Fruit fly (Drosophila melanogaster) whole organism, wandering third instar larva: ENCODE results near the gene CG14253.

ENCODE experiments used
- Abd-B ChIP-seq: fragments of >200 bp; optimal IDR thresholded peaks from 2 replicates; lab custom pipeline; 2017; ENCODE audit warnings: missing biosample characterization, missing genetic modification characterization
- CG9705 ChIP-seq: fragments of 200-800 bp; sonication (Bioruptor generic); optimal IDR thresholded peaks from 2 replicates; lab custom pipeline; 2018; ENCODE audit warnings: missing biosample characterization, mild to moderate bottlenecking, missing genetic modification characterization
- CrebA ChIP-seq: fragments of 200-800 bp; sonication (Bioruptor generic); optimal IDR thresholded peaks from 2 replicates; lab custom pipeline; 2016; ENCODE audit warnings: missing biosample characterization, mild to moderate bottlenecking, missing genetic modification characterization, borderline replicate concordance
- Dfd ChIP-seq: fragments of >200 bp; optimal IDR thresholded peaks from 2 replicates; lab custom pipeline; 2017; ENCODE audit warnings: missing biosample characterization, missing genetic modification characterization
- GATAd ChIP-seq: sonication (Bioruptor generic); optimal IDR thresholded peaks from 2 replicates; lab custom pipeline; 2016; ENCODE audit warnings: missing biosample characterization, missing genetic modification characterization
- HLH106 ChIP-seq: fragments of 200-800 bp; optimal IDR thresholded peaks from 3 replicates; lab custom pipeline; 2019; ENCODE audit warnings: missing biosample characterization, mild to moderate bottlenecking, missing genetic modification characterization, moderate library complexity
- Hnf4 ChIP-seq: fragments of 200-800 bp; sonication (Bioruptor generic); optimal IDR thresholded peaks from 2 replicates; lab custom pipeline; 2016; ENCODE audit warnings: missing biosample characterization, mild to moderate bottlenecking, missing genetic modification characterization
- Hr83 ChIP-seq: fragments of 200-300 bp; sonication (Bioruptor generic); optimal IDR thresholded peaks from 2 replicates; lab custom pipeline; 2016; ENCODE audit warnings: missing biosample characterization, mild to moderate bottlenecking, missing genetic modification characterization, moderate library complexity; ENCODE audit not compliant: poor library complexity, severe bottlenecking
- Jra ChIP-seq: sonication (Bioruptor generic); optimal IDR thresholded peaks from 2 replicates; lab custom pipeline; 2016; ENCODE audit warnings: missing biosample characterization, missing genetic modification characterization
- Mio ChIP-seq: sonication (Bioruptor generic); optimal IDR thresholded peaks from 2 replicates; lab custom pipeline; 2016; ENCODE audit warnings: missing biosample characterization, missing genetic modification characterization
- Myc ChIP-seq: fragments of >200 bp; optimal IDR thresholded peaks from 2 replicates; lab custom pipeline; 2017
- N ChIP-seq: fragments of >200 bp; optimal IDR thresholded peaks from 2 replicates; lab custom pipeline; 2018; ENCODE audit warnings: missing biosample characterization, missing external identifiers, missing genetic modification characterization
- OdsH ChIP-seq: fragments of 200-800 bp; sonication (Bioruptor generic); optimal IDR thresholded peaks from 2 replicates; lab custom pipeline; 2016; ENCODE audit warnings: missing biosample characterization, mild to moderate bottlenecking, missing genetic modification characterization
- Rel ChIP-seq, 2 experiments: fragments of 200-800 bp; sonication (Bioruptor generic) in 1 of 2; optimal IDR thresholded peaks; 2 replicates in 1 of 2; 3 replicates in 1 of 2; lab custom pipeline; 2016 to 2019; ENCODE audit warnings: mild to moderate bottlenecking in 2 of 2, missing biosample characterization in 2 of 2, missing genetic modification characterization in 2 of 2, moderate library complexity in 1 of 2
- Sp1 ChIP-seq: fragments of 200-800 bp; sonication (Bioruptor generic); optimal IDR thresholded peaks from 3 replicates; lab custom pipeline; 2019; ENCODE audit warnings: missing biosample characterization, mild to moderate bottlenecking, missing genetic modification characterization, moderate library complexity
- Vsx2 ChIP-seq: fragments of 200-300, 225-300 bp; sonication (Bioruptor generic); optimal IDR thresholded peaks from 2 replicates; lab custom pipeline; 2018; ENCODE audit warnings: missing biosample characterization, missing genetic modification characterization; ENCODE audit not compliant: partially characterized antibody
- br ChIP-seq: fragments of 200-800 bp; sonication (Bioruptor generic); optimal IDR thresholded peaks from 2 replicates; lab custom pipeline; 2016; ENCODE audit warnings: missing biosample characterization, missing genetic modification characterization
- brk ChIP-seq: fragments of 200-800 bp; sonication (Bioruptor generic); optimal IDR thresholded peaks from 2 replicates; lab custom pipeline; 2016; ENCODE audit warnings: missing biosample characterization, mild to moderate bottlenecking, missing genetic modification characterization
- dl ChIP-seq, 2 experiments: fragments of 175-275, 200-275 bp in 1 of 2; fragments of 200-275 bp in 1 of 2; sonication (Bioruptor generic); optimal IDR thresholded peaks; lab custom pipeline; 2018; ENCODE audit warnings: mild to moderate bottlenecking in 2 of 2, missing biosample characterization in 2 of 2, missing genetic modification characterization in 2 of 2, moderate library complexity in 2 of 2; ENCODE audit not compliant: partially characterized antibody in 2 of 2, insufficient read depth in 1 of 2
- dsf ChIP-seq: sonication (Bioruptor generic); optimal IDR thresholded peaks from 2 replicates; lab custom pipeline; 2016; ENCODE audit warnings: missing biosample characterization, missing genetic modification characterization, borderline replicate concordance
- ey ChIP-seq: fragments of 200-800 bp; sonication (Bioruptor generic); optimal IDR thresholded peaks from 2 replicates; lab custom pipeline; 2016; ENCODE audit warnings: missing biosample characterization, missing genetic modification characterization
- foxo ChIP-seq, 2 experiments: fragments of 200-800 bp; sonication (Bioruptor generic); optimal IDR thresholded peaks; 2 replicates in 1 of 2; 3 replicates in 1 of 2; lab custom pipeline; 2016 to 2017; ENCODE audit warnings: missing biosample characterization in 2 of 2, missing genetic modification characterization in 2 of 2
- fru ChIP-seq: fragments of 200-800 bp; sonication (Bioruptor generic); optimal IDR thresholded peaks from 3 replicates; lab custom pipeline; 2016; ENCODE audit warnings: missing biosample characterization, mild to moderate bottlenecking, missing genetic modification characterization
- h ChIP-seq: fragments of 200-800 bp; sonication (Bioruptor generic); optimal IDR thresholded peaks from 3 replicates; lab custom pipeline; 2016; ENCODE audit warnings: missing biosample characterization, mild to moderate bottlenecking, missing genetic modification characterization
- jim ChIP-seq: fragments of 175-275, 200-325 bp; sonication (Bioruptor generic); optimal IDR thresholded peaks from 2 replicates; lab custom pipeline; 2016; ENCODE audit warnings: missing biosample characterization, mild to moderate bottlenecking, missing genetic modification characterization
- lola ChIP-seq: fragments of >200 bp; optimal IDR thresholded peaks from 2 replicates; lab custom pipeline; 2017; ENCODE audit warnings: missing biosample characterization, missing genetic modification characterization
- psq ChIP-seq: fragments of 200-800 bp; sonication (Bioruptor generic); optimal IDR thresholded peaks from 3 replicates; lab custom pipeline; 2017; ENCODE audit warnings: missing biosample characterization, mild to moderate bottlenecking, missing genetic modification characterization, moderate library complexity
- rgr ChIP-seq: fragments of 200-800 bp; sonication (Bioruptor generic); optimal IDR thresholded peaks from 3 replicates; lab custom pipeline; 2016; ENCODE audit warnings: missing biosample characterization, mild to moderate bottlenecking, missing genetic modification characterization
- sage ChIP-seq: fragments of 200-800 bp; sonication (Bioruptor generic); optimal IDR thresholded peaks from 2 replicates; lab custom pipeline; 2016; ENCODE audit warnings: missing biosample characterization, mild to moderate bottlenecking, missing genetic modification characterization
- sv ChIP-seq: fragments of 200-800 bp; sonication (Bioruptor generic); optimal IDR thresholded peaks from 3 replicates; lab custom pipeline; 2016; ENCODE audit warnings: missing biosample characterization, missing genetic modification characterization
- tai ChIP-seq: sonication (Bioruptor generic); optimal IDR thresholded peaks from 2 replicates; lab custom pipeline; 2016; ENCODE audit warnings: missing biosample characterization, missing genetic modification characterization
- woc ChIP-seq: sonication (Bioruptor generic); optimal IDR thresholded peaks from 2 replicates; lab custom pipeline; 2016; ENCODE audit warnings: missing biosample characterization, mild to moderate bottlenecking, missing genetic modification characterization

CG14253 gene

DNA sequence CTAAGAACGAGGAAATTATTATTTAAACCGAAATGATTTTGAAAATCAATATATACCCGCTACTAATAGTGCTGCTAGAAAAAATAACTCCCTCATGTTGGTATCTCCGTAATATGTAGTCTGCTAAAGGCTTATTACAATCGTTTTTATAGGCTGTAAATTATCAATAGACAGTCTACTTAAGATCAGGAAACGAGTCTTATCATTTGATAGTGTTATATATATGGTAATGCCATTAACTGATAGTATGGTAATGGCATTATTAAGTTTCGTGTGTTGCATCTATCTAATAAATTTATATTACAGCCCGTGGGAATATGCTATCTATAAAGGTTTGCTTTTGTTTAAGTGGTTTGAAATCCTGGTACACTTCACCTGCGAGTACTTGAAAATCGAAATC is 39.8 kb downstream of the CG14253 start, which contains the start of gene CG17192:
Gene CG17192 (minus strand): TSS at position 101 of the 400 bp plus-strand sequence.
- TF ChIP-seq sv (no peak), dsf (GFP tag; lab: Kevin White, UChicago) (no peak), brk (GFP tag; lab: Kevin White, UChicago) (no peak), CG9705 (GFP tag; lab: Kevin White, UChicago) (no peak), woc (GFP tag; lab: Kevin White, UChicago) (no peak), br (no peak), rgr (GFP tag; lab: Kevin White, UChicago) (no peak), sage (GFP tag; lab: Kevin White, UChicago) (no peak), fru (GFP tag; lab: Kevin White, UChicago) (no peak), lola (GFP tag; lab: Kevin White, UChicago) (no peak), Sp1 (GFP tag; lab: Kevin White, UChicago) (no peak), Rel (GFP tag; optimal IDR thresholded peaks at IDR 0.05; lab: Kevin White, UChicago) (no peak), Rel (tag; optimal IDR thresholded peaks at IDR 0.05; lab: Kevin White, UChicago) (no peak), tai (GFP tag; lab: Kevin White, UChicago) (no peak), Dfd (GFP tag; lab: Kevin White, UChicago) (no peak)

- no peak for TF ChIP-seq br
- TF ChIP-seq Rel (GFP tag; optimal IDR thresholded peaks at IDR 0.05; lab: Kevin White, UChicago) = no peak
- TF ChIP-seq Rel (tag; optimal IDR thresholded peaks at IDR 0.05; lab: Kevin White, UChicago) = peak; percentile 29
- TF ChIP-seq Jra (GFP tag; lab: Kevin White, UChicago) = no peak
Measured at dm6 chr3R:27019701-27020172, 41.4 kb downstream of the CG14253 start, which contains the start of gene CG17191. Gene CG17191, minus strand, starts transcription at chr3R:27019751.

DNA sequence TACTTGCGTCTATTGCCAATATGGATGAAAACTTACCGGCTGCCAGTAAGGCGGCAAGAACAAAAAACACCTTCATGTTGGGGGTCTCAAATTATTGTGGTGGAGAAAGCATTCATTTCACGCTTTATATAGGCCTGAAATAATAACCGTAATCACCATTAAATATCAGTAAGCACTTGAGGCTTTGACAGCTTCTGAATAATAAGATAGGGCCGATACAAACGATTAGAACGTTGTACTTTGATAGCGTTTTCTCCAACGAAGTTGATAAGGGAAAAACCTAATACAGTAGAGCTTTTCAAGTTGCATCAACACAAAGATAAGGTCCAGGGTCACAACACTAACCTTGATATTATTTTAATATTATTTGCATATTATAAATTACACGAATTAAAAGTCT is 42.9 kb downstream of the CG14253 start, which contains the start of gene CG6283:
Gene CG6283 (minus strand): TSS at position 101 of the 400 bp plus-strand sequence.
- TF ChIP-seq CrebA (GFP tag; lab: Kevin White, UChicago) = no peak
- no peak for TF ChIP-seq fru (GFP tag; lab: Kevin White, UChicago)
- TF ChIP-seq brk (GFP tag; lab: Kevin White, UChicago) = no peak
- no peak for TF ChIP-seq CG9705 (GFP tag; lab: Kevin White, UChicago)
- TF ChIP-seq jim (GFP tag; lab: Kevin White, UChicago) = no peak
- no peak for TF ChIP-seq dsf (GFP tag; lab: Kevin White, UChicago)
- TF ChIP-seq lola (GFP tag; lab: Kevin White, UChicago) = no peak
- no peak for TF ChIP-seq Vsx2 (GFP tag; lab: Kevin White, UChicago)
- no peak for TF ChIP-seq OdsH
- no peak for TF ChIP-seq dl (GFP tag; optimal IDR thresholded peaks at IDR 0.05; lab: Kevin White, UChicago; ENCODE audit: insufficient read depth in 1 of 2, partially characterized antibody in 2 of 2)
- no peak for TF ChIP-seq GATAd (GFP tag; lab: Kevin White, UChicago)
- no peak for TF ChIP-seq Dfd (GFP tag; lab: Kevin White, UChicago)
- no peak for TF ChIP-seq rgr (GFP tag; lab: Kevin White, UChicago)
- no peak for TF ChIP-seq ey
- no peak for TF ChIP-seq N
- no peak for TF ChIP-seq Abd-B (GFP tag; lab: Kevin White, UChicago)

DNA sequence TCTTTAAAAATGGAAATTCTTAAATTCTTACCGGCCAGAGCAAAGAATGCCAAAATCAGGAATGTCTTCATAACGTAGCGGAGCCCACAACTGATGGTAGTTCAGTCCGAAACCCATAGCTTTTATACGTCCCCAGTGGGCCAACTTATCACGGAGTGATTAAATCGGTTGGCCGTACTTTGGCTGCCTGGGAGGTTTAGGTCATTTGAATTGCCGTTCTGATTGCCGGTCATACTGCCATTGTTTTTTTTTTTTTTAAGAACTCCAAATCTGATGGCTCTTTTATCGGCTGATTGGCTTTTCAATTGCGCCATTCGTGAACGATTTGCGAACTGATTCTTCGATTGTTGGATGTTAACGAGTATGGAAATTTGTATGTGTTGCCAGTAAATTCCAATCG is 44.8 kb downstream of the CG14253 start, which contains the start of gene CG6277:
Gene CG6277 (minus strand): TSS at position 101 of the 400 bp plus-strand sequence.
- no peak for TF ChIP-seq Mio
- no peak for TF ChIP-seq Hr83
- TF ChIP-seq sv = no peak
- no peak for TF ChIP-seq N
- TF ChIP-seq Hnf4 (GFP tag; lab: Kevin White, UChicago) = no peak
- TF ChIP-seq fru (GFP tag; lab: Kevin White, UChicago) = no peak
- no peak for TF ChIP-seq lola (GFP tag; lab: Kevin White, UChicago)
- TF ChIP-seq psq (GFP tag; lab: Kevin White, UChicago) = no peak
- TF ChIP-seq dl (GFP tag; optimal IDR thresholded peaks at IDR 0.05; lab: Kevin White, UChicago; ENCODE audit: insufficient read depth in 1 of 2, partially characterized antibody in 2 of 2) = no peak

- TF ChIP-seq brk (GFP tag; lab: Kevin White, UChicago) (no peak), HLH106 (tag; lab: Kevin White, UChicago) (no peak), Myc (lab: Kevin White, UChicago) (no peak), lola (GFP tag; lab: Kevin White, UChicago) (no peak), CrebA (GFP tag; lab: Kevin White, UChicago) (no peak), Jra (GFP tag; lab: Kevin White, UChicago) (no peak), foxo (GFP tag; optimal IDR thresholded peaks at IDR 0.05; lab: Kevin White, UChicago) (no peak), Sp1 (GFP tag; lab: Kevin White, UChicago) (no peak), h (GFP tag; lab: Kevin White, UChicago) (no peak), br (no peak), CG9705 (GFP tag; lab: Kevin White, UChicago) (no peak), Dfd (GFP tag; lab: Kevin White, UChicago) (no peak), dsf (GFP tag; lab: Kevin White, UChicago) (no peak), tai (GFP tag; lab: Kevin White, UChicago) (no peak), Vsx2 (GFP tag; lab: Kevin White, UChicago) (no peak)
- TF ChIP-seq, all 38 proteins: peak for 0
Measured at dm6 chr3R:27026009-27026408, 47.7 kb downstream of the CG14253 start, which contains the start of gene CG6271. Gene CG6271, minus strand, starts transcription at chr3R:27026109.
